Worm (Caenorhabditis elegans) whole organism, L4 larva: ENCODE data around the gene K06A9.1.

Experiments
- F10B5.3 ChIP-seq: sonication (generic microtip); optimal IDR thresholded peaks from 2 replicates; lab custom pipeline; 2016; ENCODE audit warnings: mild to moderate bottlenecking, missing genetic modification characterization, missing compliant biosample characterization
- F26F4.8 ChIP-seq: fragments of 200-800 bp; sonication (Bioruptor generic); conservative IDR thresholded peaks from 2 replicates; pipeline ENCODE4 v1.3.6; 2022; ENCODE audit warnings: missing genetic modification characterization, missing compliant biosample characterization
- F37D6.2 ChIP-seq: sonication (generic microtip); optimal IDR thresholded peaks from 2 replicates; lab custom pipeline; 2016; ENCODE audit warnings: mild to moderate bottlenecking, missing genetic modification characterization, missing compliant biosample characterization
- T20F7.1 ChIP-seq: fragments of 200-800 bp; sonication (Bioruptor generic); optimal IDR thresholded peaks from 2 replicates; lab custom pipeline; 2018; ENCODE audit warnings: mild to moderate bottlenecking, missing genetic modification characterization, missing compliant biosample characterization
- Y105C5A.15 ChIP-seq: fragments of 200-800 bp; sonication (Bioruptor generic); IDR thresholded peaks from 2 replicates; pipeline ENCODE4 v1.3.6; 2022; ENCODE audit warnings: missing genetic modification characterization, missing compliant biosample characterization
- Y75B8A.6 ChIP-seq: fragments of 200-800 bp; sonication (Bioruptor generic); IDR thresholded peaks from 2 replicates; pipeline ENCODE4 v1.3.6; 2022; ENCODE audit warnings: missing genetic modification reagents, missing genetic modification characterization, missing compliant biosample characterization
- ZK337.2 ChIP-seq: fragments of 200-800 bp; sonication (Bioruptor generic); IDR thresholded peaks from 2 replicates; pipeline ENCODE4 v1.3.6; 2022; ENCODE audit warnings: missing genetic modification reagents, missing genetic modification characterization, missing compliant biosample characterization
- aha-1 ChIP-seq: fragments of 150-350 bp; peaks from one replicate; lab custom pipeline; 2014; ENCODE audit warnings: missing biosample characterization, missing genetic modification characterization
- aly-2 ChIP-seq: sonication (generic microtip); optimal IDR thresholded peaks from 2 replicates; lab custom pipeline; 2018; ENCODE audit warnings: missing biosample characterization, missing genetic modification characterization
- ama-1 ChIP-seq: fragments of 150-350 bp; optimal IDR thresholded peaks from 2 replicates; lab custom pipeline; 2014; ENCODE audit warnings: inconsistent platforms, mixed read lengths
- ceh-20 ChIP-seq: fragments of 200-800 bp; sonication (Bioruptor generic); IDR thresholded peaks from 2 replicates; pipeline ENCODE4 v1.3.6; 2022; ENCODE audit warnings: missing genetic modification reagents, missing genetic modification characterization, missing compliant biosample characterization
- ceh-32 ChIP-seq: sonication (generic microtip); optimal IDR thresholded peaks from 2 replicates; lab custom pipeline; 2016; ENCODE audit warnings: mild to moderate bottlenecking, missing genetic modification characterization, missing compliant biosample characterization; ENCODE audit not compliant: poor library complexity
- ceh-44 ChIP-seq: fragments of 200-800 bp; sonication (Bioruptor generic); IDR thresholded peaks from 2 replicates; pipeline ENCODE4 v1.3.6; 2022; ENCODE audit warnings: missing genetic modification reagents, missing genetic modification characterization, missing compliant biosample characterization
- ces-1 ChIP-seq: fragments of 150-350 bp; sonication (generic microtip); optimal IDR thresholded peaks from 4 replicates; lab custom pipeline; 2014; ENCODE audit warnings: missing biosample characterization, missing genetic modification reagents, missing genetic modification characterization
- daf-12 ChIP-seq: fragments of 150-350 bp; optimal IDR thresholded peaks from 2 replicates; lab custom pipeline; 2014; ENCODE audit warnings: missing biosample characterization, missing genetic modification reagents, missing genetic modification characterization
- daf-16 ChIP-seq, 3 experiments: sonication (generic microtip); optimal IDR thresholded peaks; 2 replicates each; lab custom pipeline; 2016 to 2017; ENCODE audit warnings: missing genetic modification characterization in 3 of 3, missing genetic modification reagents in 3 of 3, mild to moderate bottlenecking in 2 of 3, missing compliant biosample characterization in 2 of 3, missing biosample characterization in 1 of 3, moderate library complexity in 1 of 3
- daf-19 ChIP-seq: fragments of 200-800 bp; sonication (Bioruptor generic); conservative IDR thresholded peaks from 2 replicates; pipeline ENCODE4 v1.3.6; 2022; ENCODE audit warnings: missing genetic modification characterization, missing compliant biosample characterization
- daf-8 ChIP-seq: fragments of 200-800 bp; sonication (Bioruptor generic); IDR thresholded peaks from 2 replicates; pipeline ENCODE4 v1.3.6; 2022; ENCODE audit warnings: missing genetic modification characterization, missing compliant biosample characterization
- dmd-6 ChIP-seq: fragments of 200-800 bp; sonication (Bioruptor generic); IDR thresholded peaks from 2 replicates; pipeline ENCODE4 v1.3.6; 2022; ENCODE audit warnings: missing genetic modification reagents, missing genetic modification characterization, missing compliant biosample characterization
- duxl-1 ChIP-seq: sonication (generic microtip); optimal IDR thresholded peaks from 2 replicates; lab custom pipeline; 2016; ENCODE audit warnings: mild to moderate bottlenecking, missing genetic modification characterization, moderate library complexity, missing compliant biosample characterization; ENCODE audit not compliant: poor library complexity
- egl-27 ChIP-seq: sonication (generic microtip); optimal IDR thresholded peaks from 3 replicates; lab custom pipeline; 2017; ENCODE audit warnings: missing biosample characterization, missing genetic modification reagents, missing genetic modification characterization
- fkh-10 ChIP-seq: fragments of 150-350 bp; optimal IDR thresholded peaks from 2 replicates; lab custom pipeline; 2014; ENCODE audit warnings: missing biosample characterization, missing genetic modification reagents, missing genetic modification characterization
- hlh-11 ChIP-seq: fragments of 200-800 bp; sonication (Bioruptor generic); optimal IDR thresholded peaks from 2 replicates; lab custom pipeline; 2018; ENCODE audit warnings: mild to moderate bottlenecking, missing genetic modification characterization, missing compliant biosample characterization
- hlh-30 ChIP-seq: sonication (generic microtip); optimal IDR thresholded peaks from 2 replicates; lab custom pipeline; 2017; ENCODE audit warnings: antibody characterized with exemption, mild to moderate bottlenecking, missing genetic modification characterization, missing compliant biosample characterization; ENCODE audit not compliant: insufficient read depth
- hmg-1.1 ChIP-seq: fragments of 200-800 bp; sonication (Bioruptor generic); IDR thresholded peaks from 2 replicates; pipeline ENCODE4 v1.3.6; 2022; ENCODE audit warnings: missing genetic modification reagents, missing genetic modification characterization, missing compliant biosample characterization
- jun-1 ChIP-seq: fragments of 150-350 bp; optimal IDR thresholded peaks from 2 replicates; lab custom pipeline; 2014; ENCODE audit warnings: missing biosample characterization, missing genetic modification reagents, missing genetic modification characterization
- lin-1 ChIP-seq: fragments of 200-800 bp; sonication (Bioruptor generic); IDR thresholded peaks from 2 replicates; pipeline ENCODE4 v1.3.6; 2022; ENCODE audit warnings: missing genetic modification reagents, missing genetic modification characterization, missing compliant biosample characterization
- lin-13 ChIP-seq: fragments of 150-350 bp; optimal IDR thresholded peaks from 2 replicates; lab custom pipeline; 2014; ENCODE audit warnings: missing biosample characterization, missing genetic modification reagents, missing genetic modification characterization
- lin-38 ChIP-seq: fragments of 200-800 bp; sonication (Bioruptor generic); IDR thresholded peaks from 2 replicates; pipeline ENCODE4 v1.3.6; 2022; ENCODE audit warnings: missing genetic modification reagents, missing genetic modification characterization, missing compliant biosample characterization
- lir-3 ChIP-seq: sonication (generic microtip); optimal IDR thresholded peaks from 2 replicates; lab custom pipeline; 2016; ENCODE audit warnings: mild to moderate bottlenecking, missing genetic modification characterization, missing compliant biosample characterization
- lsy-2 ChIP-seq, 2 experiments: fragments of 150-350 bp in 1 of 2; sonication (generic microtip) in 1 of 2; optimal IDR thresholded peaks; 2 replicates each; lab custom pipeline; 2014 to 2017; ENCODE audit warnings: missing biosample characterization in 2 of 2, missing genetic modification characterization in 2 of 2
- mdl-1 ChIP-seq, 2 experiments: fragments of 150-350 bp in 1 of 2; sonication (generic microtip) in 1 of 2; optimal IDR thresholded peaks; 2 replicates each; lab custom pipeline; 2014 to 2017; ENCODE audit warnings: missing biosample characterization in 2 of 2, missing genetic modification characterization in 2 of 2
- mep-1 ChIP-seq: fragments of 150-350 bp; sonication (generic microtip); optimal IDR thresholded peaks from 3 replicates; lab custom pipeline; 2014; ENCODE audit warnings: missing biosample characterization, missing genetic modification characterization
- mxl-3 ChIP-seq: fragments of 200-800 bp; sonication (Bioruptor generic); optimal IDR thresholded peaks from 2 replicates; lab custom pipeline; 2018; ENCODE audit warnings: mild to moderate bottlenecking, missing genetic modification characterization, missing compliant biosample characterization
- nhr-10 ChIP-seq: fragments of 150-350 bp; optimal IDR thresholded peaks from 2 replicates; lab custom pipeline; 2014; ENCODE audit warnings: missing biosample characterization, missing genetic modification characterization
- nhr-111 ChIP-seq: fragments of 200-800 bp; sonication (Bioruptor generic); optimal IDR thresholded peaks from 2 replicates; lab custom pipeline; 2018; ENCODE audit warnings: mild to moderate bottlenecking, missing genetic modification characterization, missing compliant biosample characterization
- nhr-237 ChIP-seq: sonication (generic microtip); optimal IDR thresholded peaks from 2 replicates; lab custom pipeline; 2017; ENCODE audit warnings: missing biosample characterization, missing genetic modification characterization
- nhr-28 ChIP-seq: fragments of 150-350 bp; optimal IDR thresholded peaks from 2 replicates; lab custom pipeline; 2014; ENCODE audit warnings: missing biosample characterization, missing genetic modification characterization
- nhr-42 ChIP-seq: fragments of 200-800 bp; sonication (Bioruptor generic); IDR thresholded peaks from 2 replicates; pipeline ENCODE4 v1.3.6; 2022; ENCODE audit warnings: missing genetic modification characterization, missing compliant biosample characterization
- nhr-48 ChIP-seq: sonication (generic microtip); optimal IDR thresholded peaks from 2 replicates; lab custom pipeline; 2016; ENCODE audit warnings: mild to moderate bottlenecking, missing genetic modification characterization, missing compliant biosample characterization
- rbr-2 ChIP-seq: sonication (generic microtip); optimal IDR thresholded peaks from 2 replicates; lab custom pipeline; 2016; ENCODE audit warnings: missing genotype, missing genetic modification characterization, missing compliant biosample characterization
- set-16 ChIP-seq: fragments of 200-800 bp; sonication (Bioruptor generic); IDR thresholded peaks from 2 replicates; pipeline ENCODE4 v1.3.6; 2022; ENCODE audit warnings: missing genetic modification reagents, missing genetic modification characterization, missing compliant biosample characterization
- snpc-1.2 ChIP-seq: fragments of 200-800 bp; sonication (Bioruptor generic); IDR thresholded peaks from 2 replicates; pipeline ENCODE4 v1.3.6; 2022; ENCODE audit warnings: missing genetic modification reagents, missing genetic modification characterization, missing compliant biosample characterization
- spr-1 ChIP-seq: sonication (generic microtip); optimal IDR thresholded peaks from 2 replicates; lab custom pipeline; 2016; ENCODE audit warnings: mild to moderate bottlenecking, missing genetic modification characterization, missing compliant biosample characterization
- unc-39 ChIP-seq: sonication (generic microtip); optimal IDR thresholded peaks from 2 replicates; lab custom pipeline; 2017; ENCODE audit warnings: missing biosample characterization, missing genetic modification characterization
- zfp-3 ChIP-seq: fragments of 200-800 bp; sonication (Bioruptor generic); conservative IDR thresholded peaks from 2 replicates; pipeline ENCODE4 v1.3.6; 2022; ENCODE audit warnings: missing genetic modification reagents, missing genetic modification characterization, missing compliant biosample characterization
- zip-2 ChIP-seq: fragments of 150-350 bp; optimal IDR thresholded peaks from 2 replicates; lab custom pipeline; 2014; ENCODE audit warnings: missing biosample characterization, missing genetic modification characterization
- ztf-11 ChIP-seq: fragments of 150-350 bp; optimal IDR thresholded peaks from 2 replicates; lab custom pipeline; 2014; ENCODE audit warnings: missing biosample characterization, missing genetic modification characterization

Gene K06A9.1

ce11 chrX:1589962-1590361 lies 42.7 kb downstream of the K06A9.1 start (continued):
- TF ChIP-seq fkh-10: no peak
- TF ChIP-seq zip-2: no peak
- TF ChIP-seq hlh-30: peak; percentile 15
- peak; percentile 17; the same call in 1 of the 2 replicates for TF ChIP-seq lin-38
- TF ChIP-seq ceh-32 (tag; lab: Kevin White, UChicago): no peak
- no peak for TF ChIP-seq aha-1 (tag; lab: Kevin White, UChicago)
- TF ChIP-seq nhr-28 (tag; lab: Kevin White, UChicago): no peak
- no peak for TF ChIP-seq mdl-1 (tag; optimal IDR thresholded peaks at IDR 0.05; lab: Kevin White, UChicago)
- TF ChIP-seq set-16: no peak
- no peak for TF ChIP-seq daf-19 (GFP tag; lab: Robert Waterston, UW)
- no peak for TF ChIP-seq lin-13 (GFP tag; lab: Kevin White, UChicago)
- no peak for TF ChIP-seq lir-3 (tag; lab: Kevin White, UChicago)
- no peak for TF ChIP-seq Y105C5A.15 (GFP tag; lab: Robert Waterston, UW)
- peak; percentile 33; the same call in 1 of the 2 replicates for TF ChIP-seq snpc-1.2
- no peak for TF ChIP-seq nhr-42
- TF ChIP-seq ceh-44 (GFP tag; lab: Robert Waterston, UW): no peak
- no peak for TF ChIP-seq egl-27
- no peak for TF ChIP-seq T20F7.1 (GFP tag; lab: Kevin White, UChicago)
- TF ChIP-seq daf-16 (GFP tag; optimal IDR thresholded peaks at IDR 0.05; lab: Kevin White, UChicago): no peak
- peak; percentile 27 for TF ChIP-seq daf-16 (tag; optimal IDR thresholded peaks at IDR 0.05; lab: Kevin White, UChicago)
- TF ChIP-seq nhr-111 (GFP tag; lab: Kevin White, UChicago): no peak
- TF ChIP-seq ceh-20 (GFP tag; lab: Robert Waterston, UW): no peak
- TF ChIP-seq, all 104 proteins: peak for 7

ce11 chrX:1598061-1598690 lies 50.9 kb downstream of the K06A9.1 start:
- TF ChIP-seq nhr-42: no peak
- no peak for TF ChIP-seq Y75B8A.6 (GFP tag; lab: Robert Waterston, UW)
- no peak for TF ChIP-seq ztf-11
- no peak for TF ChIP-seq daf-12 (tag; lab: Kevin White, UChicago)
- no peak for TF ChIP-seq zfp-3 (GFP tag; lab: Robert Waterston, UW)
- TF ChIP-seq lin-13 (GFP tag; lab: Kevin White, UChicago): no peak
- no peak for TF ChIP-seq nhr-48
- no peak for TF ChIP-seq dmd-6 (GFP tag; lab: Robert Waterston, UW)
- no peak for TF ChIP-seq F37D6.2 (tag; lab: Kevin White, UChicago)
- no peak for TF ChIP-seq ceh-44 (GFP tag; lab: Robert Waterston, UW)
- no peak for TF ChIP-seq mep-1 (tag; lab: Kevin White, UChicago)
- no peak for TF ChIP-seq lin-38
- TF ChIP-seq spr-1 (tag; lab: Kevin White, UChicago): no peak
- TF ChIP-seq aha-1 (tag; lab: Kevin White, UChicago): no peak
- TF ChIP-seq snpc-1.2: no peak

ce11 chrX:1599294-1599693 lies 52.0 kb downstream of the K06A9.1 start:
- TF ChIP-seq rbr-2 (tag; lab: Kevin White, UChicago) (peak; percentile 11), ZK337.2 (GFP tag; lab: Robert Waterston, UW) (no peak), jun-1 (tag; lab: Kevin White, UChicago) (no peak), ama-1 (lab: Kevin White, UChicago) (no peak), F26F4.8 (GFP tag; lab: Robert Waterston, UW) (no peak), nhr-237 (no peak), daf-12 (tag; lab: Kevin White, UChicago) (no peak), hlh-11 (tag; lab: Kevin White, UChicago) (no peak), duxl-1 (tag; lab: Kevin White, UChicago) (no peak), lsy-2 (tag; optimal IDR thresholded peaks at IDR 0.05; lab: Kevin White, UChicago) (no peak), daf-19 (GFP tag; lab: Robert Waterston, UW) (no peak), ces-1 (GFP tag; lab: Kevin White, UChicago) (peak; percentile 31), lin-1 (GFP tag; lab: Robert Waterston, UW) (no peak), aha-1 (tag; lab: Kevin White, UChicago) (peak; percentile 42), hmg-1.1 (GFP tag; lab: Robert Waterston, UW) (0 out of 2 replicates have a peak, but pooled peaks have one; percentile 36), daf-8 (no peak), nhr-10 (tag; lab: Kevin White, UChicago) (no peak), nhr-42 (no peak), mxl-3 (GFP tag; lab: Kevin White, UChicago) (no peak), F10B5.3 (tag; lab: Kevin White, UChicago) (no peak), ceh-20 (GFP tag; lab: Robert Waterston, UW) (no peak), set-16 (peak; percentile 12; the same call in 1 of the 2 replicates), aly-2 (tag; lab: Kevin White, UChicago) (no peak), unc-39 (tag; lab: Kevin White, UChicago) (no peak)
